Fruit fly (Drosophila melanogaster) Kc167 (cell line): ENCODE results near the gene Sbds.

ENCODE experiments used
- Myc ChIP-seq: fragments of >200 bp; optimal IDR thresholded peaks from 2 replicates; lab custom pipeline; 2017; ENCODE audit warnings: missing external identifiers
- insv ChIP-seq: fragments of >200 bp; optimal IDR thresholded peaks from 3 replicates; lab custom pipeline; 2018; ENCODE audit warnings: missing external identifiers
- psq ChIP-seq: fragments of >200 bp; optimal IDR thresholded peaks from 2 replicates; lab custom pipeline; 2017; ENCODE audit warnings: missing external identifiers

DNA sequence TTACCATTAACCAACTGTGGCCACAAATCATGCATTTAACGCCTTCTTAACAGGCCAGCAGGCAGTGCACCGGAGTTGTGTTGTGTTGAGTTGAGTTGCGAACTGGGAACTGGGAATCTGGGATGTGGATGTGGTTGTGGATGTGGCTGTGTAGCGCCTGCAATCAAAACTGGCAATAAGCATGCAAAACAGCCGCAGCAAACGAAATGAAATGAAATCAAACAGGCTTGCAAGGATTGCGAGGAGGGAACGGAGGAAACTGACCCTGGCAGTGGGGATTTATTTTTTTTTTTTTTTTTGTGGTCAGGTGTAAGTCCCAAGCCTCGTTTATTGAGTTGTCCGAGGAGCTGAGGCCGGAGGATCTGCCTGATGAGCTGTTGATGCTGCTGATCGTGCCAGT is 49.8 kb downstream of the Sbds start:
- no peak for TF ChIP-seq Myc (lab: Kevin White, UChicago)
- TF ChIP-seq insv (lab: Kevin White, UChicago) = no peak
- TF ChIP-seq psq = no peak
